Fruit fly (Drosophila melanogaster) S2 (cell line): ENCODE measurements around the gene RasGAP1.
A peak's percentile ranks its signal among the peaks of the same experiment; 100 is the strongest.

ENCODE experiments used
- CG8478 ChIP-seq: fragments of >200 bp; optimal IDR thresholded peaks from 2 replicates; lab custom pipeline; 2018
- CTCF ChIP-seq, 2 experiments: fragments of >200 bp; optimal IDR thresholded peaks; 2 replicates each; lab custom pipeline; 2018

The RasGAP1 gene

DNA sequence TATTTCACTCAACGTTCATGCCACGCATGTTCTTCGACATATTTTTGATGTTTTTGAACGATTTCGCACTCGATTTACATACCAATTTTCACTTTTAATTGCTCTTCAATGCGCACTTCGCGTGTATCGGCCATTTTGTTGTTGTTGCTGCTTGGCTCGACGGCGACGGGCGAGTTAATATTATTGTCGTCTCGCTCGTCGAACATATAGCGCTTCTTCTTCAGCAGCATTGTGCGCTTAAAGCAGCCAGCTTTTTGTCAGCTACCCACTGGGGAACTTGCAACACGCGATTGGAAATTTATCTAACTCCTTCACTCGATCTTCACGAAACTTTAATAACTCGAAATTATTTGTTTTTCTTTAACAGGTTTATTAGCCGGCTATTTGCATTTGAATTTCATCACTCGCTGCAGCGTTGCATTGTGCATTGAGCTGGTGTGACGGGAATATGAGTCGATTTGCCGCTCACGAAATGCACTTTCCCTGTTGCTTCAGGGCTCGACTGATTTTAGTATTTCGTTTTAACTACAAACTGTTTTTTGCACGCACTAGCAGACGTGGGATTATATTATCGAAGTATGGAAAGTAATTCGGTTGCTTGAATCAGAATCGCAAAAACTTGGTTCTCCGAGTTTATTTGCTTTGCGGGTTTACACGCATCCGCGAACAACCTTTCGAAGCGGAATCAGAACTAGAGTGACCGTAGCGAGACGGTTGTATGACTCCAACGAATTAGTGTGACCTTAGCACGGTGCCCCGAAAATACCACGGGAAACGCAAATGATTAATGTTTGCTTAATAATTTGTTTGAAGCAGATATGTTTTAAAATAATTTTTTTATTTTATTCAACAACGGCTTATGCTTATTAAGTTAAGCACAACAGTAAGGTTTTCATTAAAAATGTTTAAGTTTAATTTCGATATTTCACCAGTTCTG, at the start of gene RasGAP1:
TSS of gene RasGAP1 (minus strand) at position 703 of the 937 bp plus-strand sequence.
- TF ChIP-seq CG8478 (lab: Kevin White, UChicago): no peak
- TF ChIP-seq CTCF (optimal IDR thresholded peaks at IDR 0.05; lab: Kevin White, UChicago): peak in 1 of 2 experiments; percentile 15

DNA sequence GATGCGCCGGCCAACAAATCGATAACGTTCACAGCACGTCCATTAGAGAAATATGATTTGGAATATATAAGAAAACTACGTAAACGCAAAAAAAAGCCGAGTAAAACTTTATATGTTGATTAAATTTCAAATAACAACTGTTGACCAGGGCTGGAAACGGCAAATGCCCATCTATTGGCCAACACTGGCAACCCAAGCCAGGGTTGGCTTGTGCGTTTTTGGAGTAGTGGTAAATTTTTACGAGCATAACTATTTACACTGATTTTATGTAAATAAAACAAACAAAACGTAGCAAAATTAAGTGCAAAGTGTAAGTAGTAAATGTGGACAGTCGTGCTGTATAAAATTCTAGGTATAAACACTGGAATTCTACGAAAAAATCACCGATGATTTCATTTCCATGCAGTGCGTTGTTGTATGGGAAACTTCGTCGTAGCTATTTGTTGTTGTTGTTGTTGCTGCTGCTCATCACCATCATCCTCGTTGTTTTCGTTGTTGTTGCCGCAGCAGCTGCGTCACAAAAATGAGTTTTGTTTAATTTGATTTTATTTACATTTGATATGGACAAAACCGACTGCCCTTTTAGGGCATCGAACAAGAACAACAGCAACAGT, 44.1 kb upstream of the RasGAP1 start, which contains the start of gene nudE:
TSS of gene nudE (plus strand) at position 196 of the 614 bp plus-strand sequence.
- no peak for TF ChIP-seq CG8478 (lab: Kevin White, UChicago)
- TF ChIP-seq CTCF (optimal IDR thresholded peaks at IDR 0.05; lab: Kevin White, UChicago): peak in 1 of 2 experiments; percentile 41

DNA sequence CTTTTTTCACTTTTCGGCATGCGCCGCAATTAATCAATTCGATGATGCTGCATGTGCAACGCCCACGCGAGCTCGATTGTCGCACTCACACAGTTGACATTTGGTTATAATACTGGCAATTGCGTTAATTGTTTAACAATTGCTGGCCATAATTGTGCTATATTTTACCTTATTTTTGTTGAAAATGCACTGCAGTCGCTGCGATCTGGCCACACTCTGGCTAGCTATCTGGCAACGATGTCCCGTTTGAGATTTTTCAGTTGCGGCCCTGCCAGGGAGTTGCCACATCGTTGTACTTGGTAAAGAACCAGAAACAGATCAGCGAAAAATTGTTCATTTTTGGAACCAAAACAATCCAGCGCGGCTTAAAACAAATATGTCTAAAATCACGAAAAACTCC, 43.3 kb upstream of the RasGAP1 start, which contains the start of the genes CG6707 and CG46387:
TSS of gene CG6707 (minus strand) at position 221 of the 400 bp plus-strand sequence.
TSS of gene CG46387 (plus strand) at position 272 of the 400 bp plus-strand sequence.
- TF ChIP-seq CG8478 (lab: Kevin White, UChicago) (no peak), CTCF (optimal IDR thresholded peaks at IDR 0.05; lab: Kevin White, UChicago) (peak; percentile 1 to 51)

DNA sequence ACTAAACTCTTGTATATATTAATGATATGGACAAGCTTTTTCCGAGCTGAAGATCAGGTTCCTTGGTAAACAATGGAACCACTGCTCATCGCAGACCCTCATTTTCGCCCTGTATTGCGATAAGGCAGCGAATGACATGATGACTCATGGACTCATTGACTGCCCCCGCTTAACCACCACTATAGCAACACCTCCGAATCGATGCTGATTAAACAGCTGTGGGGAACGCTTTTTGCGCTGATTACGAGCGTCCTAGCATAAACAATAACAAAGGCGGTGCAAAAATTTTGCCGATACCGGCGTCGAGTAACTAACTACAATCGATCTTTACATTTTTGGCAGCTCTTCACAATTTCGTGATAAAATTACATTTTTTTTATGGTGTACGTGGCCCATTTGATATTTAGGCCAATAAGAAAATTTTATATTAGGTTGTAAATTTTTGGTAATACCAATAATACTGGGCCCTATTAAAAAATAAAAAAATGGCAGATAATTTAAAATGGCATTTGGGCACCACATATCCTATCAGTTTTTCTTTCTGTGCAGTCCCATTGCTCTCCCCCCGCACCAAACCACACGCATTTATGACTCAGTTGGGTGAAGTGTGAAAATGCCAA, 42.2 kb upstream of the RasGAP1 start:
- no peak for TF ChIP-seq CTCF (optimal IDR thresholded peaks at IDR 0.05; lab: Kevin White, UChicago)
- TF ChIP-seq CG8478 (lab: Kevin White, UChicago): no peak

DNA sequence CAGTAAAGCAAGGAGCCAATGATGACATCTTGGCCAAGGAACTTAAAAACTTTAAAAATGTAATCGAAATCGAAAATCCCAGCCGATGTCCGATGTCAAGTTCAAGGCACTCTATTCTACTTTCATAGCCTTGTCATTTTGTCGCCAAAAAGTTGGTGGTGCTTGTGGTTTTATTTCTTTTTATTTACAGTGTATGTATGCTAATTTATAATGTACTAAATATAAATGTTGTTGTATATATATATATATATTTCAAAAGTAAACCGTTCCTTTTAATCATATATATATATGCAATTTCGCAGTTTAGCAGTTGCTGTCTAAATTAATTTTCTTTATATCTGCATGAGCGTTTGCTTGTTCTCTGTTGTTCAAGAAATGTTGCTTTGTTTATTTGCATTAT, 39.6 kb upstream of the RasGAP1 start, which contains the start of the genes CG6709 and Hez:
TSS of gene CG6709 (minus strand) at position 101 of the 400 bp plus-strand sequence.
TSS of gene Hez (minus strand) at position 101 of the 400 bp plus-strand sequence.
- no peak for TF ChIP-seq CTCF (optimal IDR thresholded peaks at IDR 0.05; lab: Kevin White, UChicago)
- no peak for TF ChIP-seq CG8478 (lab: Kevin White, UChicago)

DNA sequence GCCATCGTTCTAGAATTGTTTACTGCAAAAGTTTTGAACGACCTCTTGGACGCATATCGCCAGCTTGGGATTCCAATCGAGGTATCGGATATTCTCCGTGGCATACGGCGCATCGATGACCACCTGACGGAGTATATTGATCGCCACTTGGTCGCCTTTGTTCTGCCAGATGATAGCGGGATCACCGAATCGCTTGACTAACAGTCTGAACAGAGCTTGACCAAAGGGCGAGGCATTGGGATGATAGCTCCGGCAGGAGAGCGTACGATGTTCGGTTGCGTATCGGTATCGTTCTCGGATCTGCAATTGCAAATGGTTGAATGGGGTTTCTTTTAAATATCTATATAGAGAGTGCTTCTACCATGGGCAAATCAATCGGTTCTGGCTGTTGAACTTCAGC, 38.9 kb upstream of the RasGAP1 start:
- TF ChIP-seq CG8478 (lab: Kevin White, UChicago): no peak
- no peak for TF ChIP-seq CTCF (optimal IDR thresholded peaks at IDR 0.05; lab: Kevin White, UChicago)

DNA sequence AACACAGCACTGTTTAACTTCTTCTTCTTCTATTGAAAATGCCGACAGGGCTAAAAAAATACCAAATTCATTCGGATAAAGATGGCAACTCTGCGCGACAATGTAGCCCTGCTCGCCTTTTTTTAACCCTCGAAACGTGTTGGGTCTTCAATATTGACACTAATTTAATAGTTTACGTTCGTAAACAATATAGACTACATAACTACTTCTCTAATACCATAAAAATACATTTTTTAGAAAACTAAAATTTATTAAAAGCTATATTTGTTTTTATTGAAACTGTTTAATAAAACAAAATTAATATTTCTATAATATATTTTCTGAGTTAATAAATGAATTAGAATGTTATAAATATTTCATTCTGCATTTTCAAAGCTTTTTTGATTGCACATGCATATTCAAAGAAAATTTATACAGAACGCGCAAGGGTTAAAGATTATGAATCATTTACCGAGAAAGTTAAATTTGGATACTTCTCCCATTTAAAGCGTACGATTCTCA, 33.6 kb upstream of the RasGAP1 start, which contains the start of the genes Taf2 and CalpB:
TSS of gene Taf2 (minus strand) at position 54 of the 501 bp plus-strand sequence.
TSS of gene CalpB (plus strand) at position 133 of the 501 bp plus-strand sequence.
- TF ChIP-seq CG8478 (lab: Kevin White, UChicago) (no peak), CTCF (optimal IDR thresholded peaks at IDR 0.05; lab: Kevin White, UChicago) (peak in 1 of 2 experiments; percentile 30)

DNA sequence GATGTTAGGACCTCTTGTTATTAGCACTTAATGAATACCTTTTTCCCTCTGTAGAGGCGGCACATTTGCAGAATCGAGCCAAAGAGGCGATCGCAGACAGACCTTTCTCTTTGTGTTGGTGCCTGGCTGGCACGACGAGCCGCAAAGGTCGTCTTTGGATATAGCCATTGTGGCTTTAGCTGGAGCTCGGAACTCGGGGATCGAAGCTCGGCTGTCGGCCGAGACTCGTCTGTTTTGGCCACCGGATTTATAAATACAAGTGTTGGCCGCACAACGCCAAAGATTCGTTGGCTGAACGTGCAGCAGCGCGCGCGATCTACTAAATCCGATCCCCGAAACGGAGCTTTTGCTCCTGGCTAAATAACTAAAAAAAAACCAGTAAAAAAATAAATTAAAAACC, 23.6 kb upstream of the RasGAP1 start, which contains the start of gene CG34382:
TSS of gene CG34382 (plus strand) at position 301 of the 400 bp plus-strand sequence.
- no peak for TF ChIP-seq CTCF (optimal IDR thresholded peaks at IDR 0.05; lab: Kevin White, UChicago)
- TF ChIP-seq CG8478 (lab: Kevin White, UChicago): no peak

DNA sequence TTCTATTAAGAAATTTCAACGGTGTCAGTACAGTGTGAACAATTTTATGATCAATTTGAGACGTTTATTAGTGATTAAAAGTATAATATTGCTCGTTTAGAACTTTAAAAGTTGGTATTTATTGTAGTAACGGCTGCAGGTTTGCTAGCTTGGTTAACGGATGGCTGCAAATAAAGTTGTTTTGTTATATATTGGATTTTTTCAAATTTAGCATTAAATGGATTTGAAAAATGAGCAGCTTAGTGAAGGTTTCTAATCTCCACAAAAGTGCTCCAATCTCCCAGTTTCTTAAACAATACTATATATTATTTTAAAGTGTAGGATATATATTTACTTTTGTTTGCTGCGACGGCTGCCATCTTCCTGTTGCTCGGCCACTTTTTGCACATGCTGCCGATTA, 16.9 kb upstream of the RasGAP1 start:
- no peak for TF ChIP-seq CG8478 (lab: Kevin White, UChicago)
- no peak for TF ChIP-seq CTCF (optimal IDR thresholded peaks at IDR 0.05; lab: Kevin White, UChicago)

DNA sequence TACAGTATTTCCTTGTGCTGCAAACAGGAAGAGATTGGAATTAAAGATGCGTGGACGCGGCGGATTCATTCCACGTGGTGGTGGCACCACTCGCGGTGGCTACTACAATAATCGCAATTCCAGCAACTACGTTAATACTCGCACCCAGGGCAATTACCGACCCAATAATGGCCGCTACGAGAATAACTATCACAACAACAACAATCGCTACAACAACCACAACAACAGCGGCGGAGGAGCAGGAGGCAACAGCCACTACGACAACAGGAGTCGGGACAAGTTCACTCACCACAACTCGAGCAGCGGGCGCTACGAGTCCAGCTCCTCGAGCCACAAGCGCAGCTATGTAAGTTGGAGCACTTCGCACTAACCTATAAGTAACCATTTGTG, 10.0 kb upstream of the RasGAP1 start:
- TF ChIP-seq CTCF (optimal IDR thresholded peaks at IDR 0.05; lab: Kevin White, UChicago) (no peak), CG8478 (lab: Kevin White, UChicago) (no peak)

DNA sequence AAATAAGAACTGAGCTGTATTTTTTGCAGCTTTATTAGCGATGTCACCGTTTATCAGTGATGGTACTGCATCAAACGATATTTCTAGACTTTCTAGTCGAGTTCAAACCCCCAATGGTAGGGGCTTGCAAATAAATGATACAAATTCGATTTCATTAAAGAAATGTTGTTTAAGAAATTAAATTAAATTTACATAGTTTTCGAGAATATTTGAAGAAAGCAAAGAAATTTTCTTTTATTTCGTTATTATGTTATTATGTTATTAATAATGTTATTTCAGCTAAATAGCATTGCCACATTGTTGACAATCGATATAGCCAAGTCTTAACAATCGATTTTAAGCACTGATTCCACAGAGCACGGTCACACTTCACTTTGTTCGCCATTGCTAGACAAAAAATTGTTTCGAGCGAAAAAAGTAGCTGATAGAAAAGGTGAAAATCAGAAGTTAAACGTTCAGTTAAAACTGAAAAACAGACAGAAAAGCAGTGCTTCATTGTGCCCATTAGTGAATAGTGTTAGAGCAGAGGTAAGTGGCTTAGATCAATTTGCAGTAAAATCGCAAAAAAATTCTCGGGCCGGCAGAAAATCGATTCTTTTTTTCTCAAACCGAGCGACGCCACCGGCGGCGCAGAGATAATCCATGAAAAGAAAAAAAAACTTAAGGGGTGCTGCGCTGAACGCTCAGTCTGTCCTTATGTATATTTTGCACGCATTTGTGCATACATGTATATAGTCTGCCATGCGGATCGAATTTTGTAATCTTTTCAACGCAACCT, 9.4 kb upstream of the RasGAP1 start, which contains the start of the genes iPLA2-VIA and Ciz1:
TSS of gene iPLA2-VIA (minus strand) at position 75 of the 778 bp plus-strand sequence.
TSS of gene Ciz1 (plus strand) at position 365 of the 778 bp plus-strand sequence.
- TF ChIP-seq CTCF (optimal IDR thresholded peaks at IDR 0.05; lab: Kevin White, UChicago) (no peak), CG8478 (lab: Kevin White, UChicago) (no peak)

DNA sequence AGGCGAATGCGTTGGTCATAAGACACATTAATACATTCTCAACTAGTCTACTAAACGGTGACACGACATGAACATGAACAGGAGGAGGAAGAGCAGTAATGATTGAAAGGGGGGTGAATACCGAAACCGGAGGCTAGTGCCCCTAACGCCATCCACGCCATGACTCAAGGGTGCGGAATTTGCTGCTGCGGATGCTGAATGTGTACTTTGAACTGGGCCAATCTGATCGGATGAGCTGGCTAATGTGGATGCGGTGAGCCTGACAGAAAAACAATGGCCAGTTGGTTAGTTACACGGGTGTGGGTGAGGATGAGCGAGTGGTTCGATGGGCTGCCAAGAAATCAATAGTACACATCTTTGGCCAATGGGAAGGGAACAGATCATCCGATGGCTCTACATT, 8.6 kb upstream of the RasGAP1 start:
- TF ChIP-seq CTCF (optimal IDR thresholded peaks at IDR 0.05; lab: Kevin White, UChicago) (no peak), CG8478 (lab: Kevin White, UChicago) (no peak)

DNA sequence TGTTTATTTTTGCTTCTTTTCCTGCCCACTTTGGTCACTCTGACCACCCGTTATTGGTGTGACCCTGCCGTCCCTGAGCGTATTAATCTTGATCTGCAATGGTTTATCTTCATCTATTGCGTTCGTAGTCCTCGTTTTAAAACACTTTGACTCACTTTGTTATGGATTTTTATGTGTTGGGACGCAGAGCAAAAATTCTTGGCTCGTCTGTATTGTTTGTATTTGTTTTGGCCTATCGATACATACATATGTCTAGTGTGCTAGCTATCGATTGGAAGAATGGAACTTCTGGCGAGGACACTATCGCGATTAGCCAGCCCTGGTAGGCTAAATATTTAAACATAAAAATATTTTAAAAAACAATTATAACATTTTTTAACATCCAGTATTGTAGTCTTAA, 4.5 kb upstream of the RasGAP1 start, which contains the start of gene CG10809:
TSS of gene CG10809 (minus strand) at position 266 of the 400 bp plus-strand sequence.
- TF ChIP-seq CTCF (optimal IDR thresholded peaks at IDR 0.05; lab: Kevin White, UChicago) (peak in 1 of 2 experiments; percentile 8), CG8478 (lab: Kevin White, UChicago) (no peak)
